Worm (Caenorhabditis elegans): ENCODE results near the gene F40F8.4.
A peak's percentile ranks its signal among the peaks of the same experiment; 100 is the strongest.

Gene F40F8.4

ce11 chrII:11105981-11106711 lies 33.9 kb downstream of the F40F8.4 start, which contains the start of gene nasp-1 (continued):
- TF ChIP-seq hmg-1.2 (GFP tag; IDR thresholded peaks at IDR 0.05) = no peak; the same call in 1 of the 2 replicates
- no peak for TF ChIP-seq bed-1 (GFP tag; IDR thresholded peaks at IDR 0.05)
- TF ChIP-seq lin-40 (tag; optimal IDR thresholded peaks at IDR 0.05) = no peak
- TF ChIP-seq F57C9.4 (tag; optimal IDR thresholded peaks at IDR 0.05) = no peak
- TF ChIP-seq egrh-3 (GFP tag; IDR thresholded peaks at IDR 0.05) = no peak
- TF ChIP-seq ceh-40 (GFP tag; IDR thresholded peaks at IDR 0.05) = no peak
- TF ChIP-seq F37B4.10 (GFP tag; IDR thresholded peaks at IDR 0.05) = no peak

DNA sequence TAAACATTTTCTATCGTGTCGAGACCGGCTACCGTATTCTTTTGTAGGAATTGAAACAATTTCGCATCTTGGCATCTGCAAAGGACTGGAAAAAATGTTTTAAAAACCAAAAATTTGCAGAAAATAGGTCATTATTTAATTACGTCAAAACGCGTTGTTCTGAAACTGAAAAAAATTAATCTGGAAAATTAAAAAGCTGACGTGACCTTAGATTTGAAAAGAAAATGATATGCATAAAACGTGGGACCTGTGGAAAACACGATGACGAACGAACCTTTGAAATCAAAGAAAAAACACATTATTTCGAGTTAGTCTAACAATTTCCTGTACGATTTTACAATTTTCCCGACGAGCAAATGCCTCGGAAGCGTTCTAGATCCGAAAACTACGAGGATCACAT lies 35.9 kb downstream of the F40F8.4 start, which contains the start of gene C09H10.9:
TSS of gene C09H10.9 (plus strand) at position 301 of the 400 bp plus-strand sequence.
- no peak for TF ChIP-seq C06A6.2 (GFP tag; conservative IDR thresholded peaks at IDR 0.05)
- TF ChIP-seq xnd-1 (tag; optimal IDR thresholded peaks at IDR 0.05) = no peak
- no peak for TF ChIP-seq lsy-27 (tag; optimal IDR thresholded peaks at IDR 0.05; ENCODE audit: borderline replicate concordance, insufficient read depth)
- no peak for TF ChIP-seq madf-8 (GFP tag; conservative IDR thresholded peaks at IDR 0.05)
- TF ChIP-seq ztf-6 (GFP tag; IDR thresholded peaks at IDR 0.05) = no peak
- no peak for TF ChIP-seq F52B5.7 (tag; optimal IDR thresholded peaks at IDR 0.05)
- TF ChIP-seq sptf-2 (GFP tag; optimal IDR thresholded peaks at IDR 0.05) = no peak
- no peak for TF ChIP-seq ztf-25 (GFP tag; IDR thresholded peaks at IDR 0.05)
- no peak for TF ChIP-seq ceh-58 (GFP tag; IDR thresholded peaks at IDR 0.05)
- no peak for TF ChIP-seq repo-1 (tag; optimal IDR thresholded peaks at IDR 0.05)
- no peak for TF ChIP-seq lag-1 (GFP tag; IDR thresholded peaks at IDR 0.05)
- no peak for TF ChIP-seq K12H6.12 (tag; optimal IDR thresholded peaks at IDR 0.05)
- TF ChIP-seq aptf-3 (GFP tag; IDR thresholded peaks at IDR 0.05) = no peak
- TF ChIP-seq D2030.7 (GFP tag; IDR thresholded peaks at IDR 0.05) = no peak

ce11 chrII:11103657-11104056 lies 36.4 kb downstream of the F40F8.4 start, which contains the start of gene C09H10.5:
TSS of gene C09H10.5 (minus strand) at chrII:11103757.
- TF ChIP-seq hlh-12 (tag; optimal IDR thresholded peaks at IDR 0.05) = no peak
- no peak for TF ChIP-seq tlf-1 (GFP tag; optimal IDR thresholded peaks at IDR 0.05)
- TF ChIP-seq snpc-3.4 (tag; optimal IDR thresholded peaks at IDR 0.05) = no peak
- TF ChIP-seq ZK185.1 (tag; optimal IDR thresholded peaks at IDR 0.05; ENCODE audit: poor library complexity, severe bottlenecking) = no peak
- no peak for TF ChIP-seq B0261.1 (tag; optimal IDR thresholded peaks at IDR 0.05)
- no peak for TF ChIP-seq aptf-2 (GFP tag; conservative IDR thresholded peaks at IDR 0.05)
- no peak for TF ChIP-seq F23B12.7 (tag; optimal IDR thresholded peaks at IDR 0.05; ENCODE audit: insufficient read depth)
- no peak for TF ChIP-seq lsl-1 (GFP tag; optimal IDR thresholded peaks at IDR 0.05)

ce11 chrII:11103052-11103451 lies 37.0 kb downstream of the F40F8.4 start:
- no peak for TF ChIP-seq nfya-1 (tag; optimal IDR thresholded peaks at IDR 0.05; ENCODE audit: borderline replicate concordance, insufficient read depth)
- TF ChIP-seq dox-1 (GFP tag; IDR thresholded peaks at IDR 0.05) = peak; percentile 59; the same call in 1 of the 2 replicates
- no peak for TF ChIP-seq him-1 (tag; optimal IDR thresholded peaks at IDR 0.05)
- TF ChIP-seq mel-28 (tag; optimal IDR thresholded peaks at IDR 0.05; ENCODE audit: borderline replicate concordance) = no peak
- peak; percentile 77 for TF ChIP-seq mcd-1 (GFP tag; IDR thresholded peaks at IDR 0.05)
- no peak for TF ChIP-seq Y79H2A.3 (GFP tag; conservative IDR thresholded peaks at IDR 0.05)
- no peak for TF ChIP-seq snpc-4 (GFP tag; optimal IDR thresholded peaks at IDR 0.05)
- peak in 1 of 4 experiments; percentile 1 for TF ChIP-seq snpc-4 (tag; optimal IDR thresholded peaks at IDR 0.05)
- TF ChIP-seq nhr-120 (GFP tag; IDR thresholded peaks at IDR 0.05) = no peak
- no peak for TF ChIP-seq ceh-100 (GFP tag; IDR thresholded peaks at IDR 0.05)
- TF ChIP-seq hmg-20 (GFP tag; IDR thresholded peaks at IDR 0.05) = no peak
- no peak for TF ChIP-seq pbrm-1 (GFP tag; IDR thresholded peaks at IDR 0.05)
- TF ChIP-seq nhr-179 (tag; optimal IDR thresholded peaks at IDR 0.05) = no peak
- no peak for TF ChIP-seq ceh-79 (tag; optimal IDR thresholded peaks at IDR 0.05)
- TF ChIP-seq cebp-1 (GFP tag; IDR thresholded peaks at IDR 0.05) = no peak
- peak; percentile 47 for TF ChIP-seq cebp-1 (tag; optimal IDR thresholded peaks at IDR 0.05)
